Worm (Caenorhabditis elegans) whole organism, late embryonic: ENCODE measurements around the gene C52A10.3.

Source experiments
- K02D7.2 ChIP-seq: sonication (generic microtip); optimal IDR thresholded peaks from 2 replicates; lab custom pipeline; 2017; ENCODE audit warnings: mild to moderate bottlenecking, missing genetic modification characterization, missing compliant biosample characterization
- K09A11.1 ChIP-seq: sonication (generic microtip); optimal IDR thresholded peaks from 2 replicates; lab custom pipeline; 2017; ENCODE audit warnings: antibody characterized with exemption, mild to moderate bottlenecking, missing genetic modification characterization, missing compliant biosample characterization; ENCODE audit not compliant: insufficient read depth
- T23F11.4 ChIP-seq: fragments of 200-800 bp; sonication (Bioruptor generic); optimal IDR thresholded peaks from 2 replicates; lab custom pipeline; 2018; ENCODE audit warnings: mild to moderate bottlenecking, missing genetic modification characterization, missing compliant biosample characterization
- ahr-1 ChIP-seq: sonication (generic microtip); optimal IDR thresholded peaks from 2 replicates; lab custom pipeline; 2016; ENCODE audit warnings: missing genetic modification characterization, missing compliant biosample characterization
- hlh-15 ChIP-seq: sonication (generic microtip); optimal IDR thresholded peaks from 2 replicates; lab custom pipeline; 2016; ENCODE audit warnings: missing genetic modification characterization, missing compliant biosample characterization
- hlh-8 ChIP-seq: sonication (generic microtip); optimal IDR thresholded peaks from 2 replicates; lab custom pipeline; 2016; ENCODE audit warnings: missing genotype, missing genetic modification characterization, missing compliant biosample characterization
- pat-9 ChIP-seq: fragments of 200-800 bp; sonication (Bioruptor generic); optimal IDR thresholded peaks from 2 replicates; lab custom pipeline; 2018; ENCODE audit warnings: mild to moderate bottlenecking, missing genetic modification characterization, moderate library complexity, missing compliant biosample characterization
- rnt-1 ChIP-seq: sonication (generic microtip); optimal IDR thresholded peaks from 2 replicates; lab custom pipeline; 2016; ENCODE audit warnings: missing genetic modification characterization, missing compliant biosample characterization
- zip-5 ChIP-seq: sonication (generic microtip); optimal IDR thresholded peaks from 2 replicates; lab custom pipeline; 2016; ENCODE audit warnings: missing genetic modification characterization, missing compliant biosample characterization

DNA sequence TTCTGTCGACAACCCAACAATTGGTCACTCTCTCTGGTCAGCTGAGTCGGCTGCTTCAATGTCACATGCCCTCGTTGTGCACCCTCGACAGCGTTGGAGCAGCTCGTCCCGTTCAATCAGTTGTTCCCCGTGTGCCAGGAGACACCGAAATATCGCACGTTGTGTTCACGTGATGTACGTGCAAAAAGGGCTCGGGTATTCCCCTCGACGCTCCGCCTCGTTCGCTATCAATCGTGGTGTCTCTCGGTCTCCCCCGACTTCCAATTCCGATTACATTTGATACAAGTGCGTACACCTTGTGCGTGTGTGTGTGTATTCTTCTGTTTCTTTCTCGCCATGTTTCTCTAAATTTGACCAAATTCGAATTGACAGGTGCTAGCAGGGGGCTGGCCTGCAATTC, 32.2 kb upstream of the C52A10.3 start:
- TF ChIP-seq rnt-1 (tag; lab: Kevin White, UChicago), result peak; percentile 75
- TF ChIP-seq hlh-8, result no peak
- no peak for TF ChIP-seq K09A11.1 (tag; lab: Kevin White, UChicago)
- TF ChIP-seq ahr-1 (tag; lab: Kevin White, UChicago), result no peak
- no peak for TF ChIP-seq K02D7.2 (tag; lab: Kevin White, UChicago)
- no peak for TF ChIP-seq zip-5 (tag; lab: Kevin White, UChicago)
- no peak for TF ChIP-seq T23F11.4 (GFP tag; lab: Kevin White, UChicago)
- TF ChIP-seq hlh-15 (tag; lab: Kevin White, UChicago), result no peak
- peak; percentile 4 for TF ChIP-seq pat-9
